1 fruit fly cellular context compared by ENCODE assay signal in genomic region chr3L:2552116-2552843, dm6.
TF ChIP-seq lines count a peak whose summit lies in the region.

No protein-coding gene starts in this region.

TF ChIP-seq in whole organism, embryonic, 481 proteins besides CTCF, POLR2A, EP300 and RAD21 (continued from another document and continues in another):
- TF ChIP-seq Hr3 (GFP tag; optimal IDR thresholded peaks at IDR 0.05; lab: Kevin White, UChicago) (peak; percentile 53), CG3281 (GFP tag; optimal IDR thresholded peaks at IDR 0.05; lab: Kevin White, UChicago) (peak; percentile 49), CG4424 (GFP tag; optimal IDR thresholded peaks at IDR 0.05; lab: Kevin White, UChicago) (peak; percentile 81), CoRest (tag; optimal IDR thresholded peaks at IDR 0.05; lab: Kevin White, UChicago) (peak; percentile 65), sens-2 (GFP tag; IDR thresholded peaks at IDR 0.05; lab: Robert Waterston, UW) (peak; percentile 60; the same call in 1 of the 2 replicates), fd64A (GFP tag; optimal IDR thresholded peaks at IDR 0.05; lab: Kevin White, UChicago) (peak; percentile 37), zfh2 (GFP tag; optimal IDR thresholded peaks at IDR 0.05; lab: Kevin White, UChicago) (no peak), Trl (optimal IDR thresholded peaks at IDR 0.05; lab: Kevin White, UChicago) (no peak), Trl (GFP tag; optimal IDR thresholded peaks at IDR 0.05; lab: Kevin White, UChicago) (peak; percentile 18), row (GFP tag; IDR thresholded peaks at IDR 0.05; lab: Robert Waterston, UW) (peak; percentile 66), CG11723 (GFP tag; optimal IDR thresholded peaks at IDR 0.05; lab: Kevin White, UChicago) (peak; percentile 35), chm (GFP tag; IDR thresholded peaks at IDR 0.05; lab: Robert Waterston, UW) (peak; percentile 74), eyg (GFP tag; optimal IDR thresholded peaks at IDR 0.05; lab: Kevin White, UChicago) (peak; percentile 10), CG4282 (GFP tag; optimal IDR thresholded peaks at IDR 0.05; lab: Kevin White, UChicago) (no peak), CG17612 (GFP tag; IDR thresholded peaks at IDR 0.05; lab: Robert Waterston, UW) (0 out of 2 replicates have a peak, but pooled peaks have one; percentile 22), CG8765 (GFP tag; IDR thresholded peaks at IDR 0.05; lab: Robert Waterston, UW) (no peak), CG2889 (GFP tag; IDR thresholded peaks at IDR 0.05; lab: Robert Waterston, UW) (no peak), Sry-β (GFP tag; optimal IDR thresholded peaks at IDR 0.05; lab: Kevin White, UChicago) (peak; percentile 38), CG11093 (GFP tag; IDR thresholded peaks at IDR 0.05; lab: Robert Waterston, UW) (no peak; the same call in 2 of the 3 replicates), PHDP (tag; optimal IDR thresholded peaks at IDR 0.05; lab: Kevin White, UChicago) (peak; percentile 76), CG7839 (tag; optimal IDR thresholded peaks at IDR 0.05; lab: Kevin White, UChicago) (peak; percentile 72), inv (GFP tag; IDR thresholded peaks at IDR 0.05; lab: Robert Waterston, UW; ENCODE audit: partially characterized antibody) (no peak), pum (GFP tag; optimal IDR thresholded peaks at IDR 0.05; lab: Kevin White, UChicago) (peak; percentile 48), seq (GFP tag; IDR thresholded peaks at IDR 0.05; lab: Robert Waterston, UW) (no peak), CG8924 (tag; optimal IDR thresholded peaks at IDR 0.05; lab: Kevin White, UChicago) (peak; percentile 69), usp (GFP tag; optimal IDR thresholded peaks at IDR 0.05; lab: Kevin White, UChicago) (no peak), lola (GFP tag; optimal IDR thresholded peaks at IDR 0.05; lab: Kevin White, UChicago) (peak in 1 of 3 experiments; percentile 77), Lim3 (GFP tag; IDR thresholded peaks at IDR 0.05; lab: Robert Waterston, UW) (no peak), CG9797 (GFP tag; optimal IDR thresholded peaks at IDR 0.05; lab: Kevin White, UChicago) (no peak), grau (tag; optimal IDR thresholded peaks at IDR 0.05; lab: Kevin White, UChicago) (peak; percentile 68), CG10321 (GFP tag; IDR thresholded peaks at IDR 0.05; lab: Robert Waterston, UW) (no peak), CG14014 (GFP tag; IDR thresholded peaks at IDR 0.05; lab: Robert Waterston, UW) (no peak), NC2α (GFP tag; optimal IDR thresholded peaks at IDR 0.05; lab: Kevin White, UChicago) (no peak), org-1 (GFP tag; optimal IDR thresholded peaks at IDR 0.05; lab: Kevin White, UChicago) (peak; percentile 38), CG6689 (GFP tag; IDR thresholded peaks at IDR 0.05; lab: Robert Waterston, UW) (peak; percentile 64), emc (GFP tag; optimal IDR thresholded peaks at IDR 0.05; lab: Kevin White, UChicago) (no peak), dmrt99B (tag; optimal IDR thresholded peaks at IDR 0.05; lab: Kevin White, UChicago) (no peak), kay (GFP tag; optimal IDR thresholded peaks at IDR 0.05; lab: Kevin White, UChicago) (peak; percentile 18), CG15011 (GFP tag; optimal IDR thresholded peaks at IDR 0.05; lab: Kevin White, UChicago) (peak; percentile 44), BEAF-32 (GFP tag; optimal IDR thresholded peaks at IDR 0.05; lab: Kevin White, UChicago) (no peak), salm (tag; optimal IDR thresholded peaks at IDR 0.05; lab: Kevin White, UChicago) (no peak), CG7987 (GFP tag; optimal IDR thresholded peaks at IDR 0.05; lab: Kevin White, UChicago) (peak; percentile 32), Usf (GFP tag; optimal IDR thresholded peaks at IDR 0.05; lab: Kevin White, UChicago) (no peak), E2f1 (GFP tag; IDR thresholded peaks at IDR 0.05; lab: Robert Waterston, UW) (no peak), CG6813 (GFP tag; optimal IDR thresholded peaks at IDR 0.05; lab: Kevin White, UChicago) (peak; percentile 62), her (GFP tag; optimal IDR thresholded peaks at IDR 0.05; lab: Kevin White, UChicago) (peak; percentile 14), psq (GFP tag; optimal IDR thresholded peaks at IDR 0.05; lab: Kevin White, UChicago) (peak; percentile 45), ken (GFP tag; IDR thresholded peaks at IDR 0.05; lab: Robert Waterston, UW) (no peak; the same call in 2 of the 3 replicates), danr (GFP tag; IDR thresholded peaks at IDR 0.05; lab: Robert Waterston, UW) (no peak), CG12299 (tag; optimal IDR thresholded peaks at IDR 0.05; lab: Kevin White, UChicago) (peak; percentile 0), Hr51 (GFP tag; optimal IDR thresholded peaks at IDR 0.05; lab: Kevin White, UChicago) (peak; percentile 10 to 71), Poxn (GFP tag; IDR thresholded peaks at IDR 0.05; lab: Robert Waterston, UW) (no peak), stwl (tag; optimal IDR thresholded peaks at IDR 0.05; lab: Kevin White, UChicago) (peak; percentile 16), CG16813 (GFP tag; IDR thresholded peaks at IDR 0.05; lab: Robert Waterston, UW; ENCODE audit: partially characterized antibody) (no peak), CG7786 (GFP tag; optimal IDR thresholded peaks at IDR 0.05; lab: Kevin White, UChicago) (peak; percentile 51), CG6854 (GFP tag; optimal IDR thresholded peaks at IDR 0.05; lab: Kevin White, UChicago) (peak; percentile 35), Hmr (GFP tag; optimal IDR thresholded peaks at IDR 0.05; lab: Kevin White, UChicago) (peak; percentile 33), Scr (GFP tag; IDR thresholded peaks at IDR 0.05; lab: Robert Waterston, UW; ENCODE audit: partially characterized antibody) (no peak), sd (tag; optimal IDR thresholded peaks at IDR 0.05; lab: Kevin White, UChicago) (peak; percentile 26), CG8478 (optimal IDR thresholded peaks at IDR 0.05; lab: Kevin White, UChicago) (no peak), Taf1 (GFP tag; IDR thresholded peaks at IDR 0.05; lab: Robert Waterston, UW) (no peak), sug (tag; optimal IDR thresholded peaks at IDR 0.05; lab: Kevin White, UChicago) (no peak), Atf6 (GFP tag; IDR thresholded peaks at IDR 0.05; lab: Robert Waterston, UW) (no peak), Nf-YC (tag; optimal IDR thresholded peaks at IDR 0.05; lab: Kevin White, UChicago) (no peak), CG13775 (GFP tag; optimal IDR thresholded peaks at IDR 0.05; lab: Kevin White, UChicago) (peak; percentile 1), H2.0 (GFP tag; IDR thresholded peaks at IDR 0.05; lab: Robert Waterston, UW) (peak; percentile 38; the same call in 1 of the 2 replicates), CG34376 (GFP tag; optimal IDR thresholded peaks at IDR 0.05; lab: Kevin White, UChicago) (no peak), bbx (GFP tag; IDR thresholded peaks at IDR 0.05; lab: Robert Waterston, UW; ENCODE audit: partially characterized antibody) (no peak), CG18619 (GFP tag; optimal IDR thresholded peaks at IDR 0.05; lab: Kevin White, UChicago) (peak; percentile 52), CG7357 (GFP tag; IDR thresholded peaks at IDR 0.05; lab: Robert Waterston, UW) (no peak), otp (GFP tag; IDR thresholded peaks at IDR 0.05; lab: Robert Waterston, UW) (peak; percentile 51; the same call in 1 of the 3 replicates), CG4617 (GFP tag; optimal IDR thresholded peaks at IDR 0.05; lab: Kevin White, UChicago; ENCODE audit: borderline replicate concordance) (no peak), pros (GFP tag; optimal IDR thresholded peaks at IDR 0.05; lab: Kevin White, UChicago) (no peak), CG1832 (GFP tag; optimal IDR thresholded peaks at IDR 0.05; lab: Kevin White, UChicago) (no peak), CG2875 (GFP tag; optimal IDR thresholded peaks at IDR 0.05; lab: Kevin White, UChicago) (peak; percentile 59), CG31441 (GFP tag; IDR thresholded peaks at IDR 0.05; lab: Robert Waterston, UW) (peak; percentile 83; the same call in 1 of the 2 replicates), sens (GFP tag; lab: Kevin White, UChicago) (peak; percentile 96), CG3726 (GFP tag; IDR thresholded peaks at IDR 0.05; lab: Robert Waterston, UW) (no peak), Blimp-1 (GFP tag; optimal IDR thresholded peaks at IDR 0.05; lab: Kevin White, UChicago) (peak; percentile 81), ac (GFP tag; optimal IDR thresholded peaks at IDR 0.05; lab: Kevin White, UChicago) (peak; percentile 45), CG8281 (tag; optimal IDR thresholded peaks at IDR 0.05; lab: Kevin White, UChicago) (peak; percentile 20), CG12219 (GFP tag; optimal IDR thresholded peaks at IDR 0.05; lab: Kevin White, UChicago) (peak; percentile 59), CG8089 (GFP tag; optimal IDR thresholded peaks at IDR 0.05; lab: Kevin White, UChicago) (peak; percentile 22), CG1233 (GFP tag; optimal IDR thresholded peaks at IDR 0.05; lab: Kevin White, UChicago) (peak; percentile 9), caup (GFP tag; optimal IDR thresholded peaks at IDR 0.05; lab: Kevin White, UChicago; ENCODE audit: severe bottlenecking) (peak; percentile 47), ro (GFP tag; IDR thresholded peaks at IDR 0.05; lab: Robert Waterston, UW) (0 out of 2 replicates have a peak, but pooled peaks have one; percentile 13), CG14441 (GFP tag; IDR thresholded peaks at IDR 0.05; lab: Robert Waterston, UW) (no peak), Kr (GFP tag; optimal IDR thresholded peaks at IDR 0.05; lab: Kevin White, UChicago) (peak; percentile 7), crp (GFP tag; optimal IDR thresholded peaks at IDR 0.05; lab: Kevin White, UChicago) (no peak), dpn (GFP tag; optimal IDR thresholded peaks at IDR 0.05; lab: Kevin White, UChicago) (peak; percentile 41 to 63), pan (optimal IDR thresholded peaks at IDR 0.05; lab: Kevin White, UChicago) (no peak), pan (GFP tag; optimal IDR thresholded peaks at IDR 0.05 in 1 of 2, IDR thresholded peaks at IDR 0.05 in 1 of 2) (peak in 1 of 2 experiments; percentile 64), gcm (GFP tag; optimal IDR thresholded peaks at IDR 0.05; lab: Kevin White, UChicago) (peak; percentile 57), gsb-n (tag; optimal IDR thresholded peaks at IDR 0.05; lab: Kevin White, UChicago) (peak; percentile 74), CG18599 (GFP tag; optimal IDR thresholded peaks at IDR 0.05; lab: Kevin White, UChicago) (peak; percentile 76), CG17802 (tag; optimal IDR thresholded peaks at IDR 0.05; lab: Kevin White, UChicago) (peak; percentile 19), cato (GFP tag; optimal IDR thresholded peaks at IDR 0.05; lab: Kevin White, UChicago; ENCODE audit: borderline replicate concordance) (peak; percentile 27), Gsc (GFP tag; IDR thresholded peaks at IDR 0.05; lab: Robert Waterston, UW) (no peak), disco-r (GFP tag; optimal IDR thresholded peaks at IDR 0.05; lab: Kevin White, UChicago) (peak; percentile 11), ham (GFP tag; IDR thresholded peaks at IDR 0.05; lab: Robert Waterston, UW) (no peak), CG10654 (GFP tag; optimal IDR thresholded peaks at IDR 0.05; lab: Kevin White, UChicago) (peak; percentile 59), CG18476 (GFP tag; optimal IDR thresholded peaks at IDR 0.05; lab: Kevin White, UChicago) (peak; percentile 57), pita (GFP tag; optimal IDR thresholded peaks at IDR 0.05; lab: Kevin White, UChicago) (no peak), CG10366 (GFP tag; IDR thresholded peaks at IDR 0.05; lab: Robert Waterston, UW) (peak; percentile 58), CG3847 (GFP tag; IDR thresholded peaks at IDR 0.05; lab: Robert Waterston, UW) (no peak; the same call in 1 of the 2 replicates), CG10959 (GFP tag; IDR thresholded peaks at IDR 0.05; lab: Robert Waterston, UW) (peak; percentile 56; the same call in 1 of the 2 replicates), cas (GFP tag; IDR thresholded peaks at IDR 0.05; lab: Robert Waterston, UW) (no peak), YL-1 (GFP tag; optimal IDR thresholded peaks at IDR 0.05; lab: Kevin White, UChicago) (no peak), CG11085 (GFP tag; IDR thresholded peaks at IDR 0.05; lab: Robert Waterston, UW) (no peak), Hr78 (GFP tag; optimal IDR thresholded peaks at IDR 0.05; lab: Kevin White, UChicago) (peak in 1 of 2 experiments; percentile 36), dati (GFP tag; IDR thresholded peaks at IDR 0.05; lab: Robert Waterston, UW) (peak; percentile 11; the same call in 1 of the 2 replicates), CG6254 (GFP tag; optimal IDR thresholded peaks at IDR 0.05; lab: Kevin White, UChicago) (peak; percentile 67), NFAT (GFP tag; IDR thresholded peaks at IDR 0.05; lab: Robert Waterston, UW) (no peak), zen2 (GFP tag; IDR thresholded peaks at IDR 0.05; lab: Robert Waterston, UW; ENCODE audit: partially characterized antibody) (no peak), Med (GFP tag; lab: Kevin White, UChicago) (peak; percentile 94), lov (optimal IDR thresholded peaks at IDR 0.05; lab: Kevin White, UChicago) (no peak), lov (GFP tag; IDR thresholded peaks at IDR 0.05; lab: Robert Waterston, UW) (no peak), slou (GFP tag; optimal IDR thresholded peaks at IDR 0.05; lab: Kevin White, UChicago) (no peak), MTF-1 (GFP tag; optimal IDR thresholded peaks at IDR 0.05; lab: Kevin White, UChicago; ENCODE audit: borderline replicate concordance) (peak; percentile 34), CG14710 (tag; optimal IDR thresholded peaks at IDR 0.05; lab: Kevin White, UChicago) (peak; percentile 73), CG4820 (GFP tag; optimal IDR thresholded peaks at IDR 0.05; lab: Kevin White, UChicago) (peak; percentile 69), Gug (GFP tag; IDR thresholded peaks at IDR 0.05; lab: Robert Waterston, UW) (no peak; the same call in 3 of the 4 replicates), Abd-B (GFP tag; optimal IDR thresholded peaks at IDR 0.05; lab: Kevin White, UChicago) (peak; percentile 36), CG6272 (GFP tag; IDR thresholded peaks at IDR 0.05; lab: Robert Waterston, UW) (no peak), Ssrp (tag; optimal IDR thresholded peaks at IDR 0.05; lab: Kevin White, UChicago) (peak; percentile 77), ap (GFP tag; IDR thresholded peaks at IDR 0.05; lab: Robert Waterston, UW) (peak; percentile 36; the same call in 1 of the 2 replicates), Mes4 (GFP tag; optimal IDR thresholded peaks at IDR 0.05; lab: Kevin White, UChicago) (peak; percentile 52), cad (GFP tag; optimal IDR thresholded peaks at IDR 0.05; lab: Kevin White, UChicago) (no peak), zfh1 (GFP tag; IDR thresholded peaks at IDR 0.05; lab: Robert Waterston, UW) (peak; percentile 70), nom (GFP tag; optimal IDR thresholded peaks at IDR 0.05; lab: Kevin White, UChicago) (peak; percentile 81), CG1602 (GFP tag; optimal IDR thresholded peaks at IDR 0.05; lab: Kevin White, UChicago) (peak; percentile 48), exex (tag; optimal IDR thresholded peaks at IDR 0.05; lab: Kevin White, UChicago) (no peak)
